Fruit fly (Drosophila melanogaster) whole organism, embryonic: ENCODE data around the gene CG14113.

Experiments used
- Aef1 ChIP-seq: fragments of 200-800 bp; sonication (Bioruptor generic); IDR thresholded peaks from 3 replicates; pipeline ENCODE4 v1.3.6; 2022; ENCODE audit warnings: missing biosample characterization, missing genetic modification characterization
- Atf3 ChIP-seq: fragments of 200-800 bp; sonication (Bioruptor generic); optimal IDR thresholded peaks from 3 replicates; lab custom pipeline; 2016; ENCODE audit warnings: missing biosample characterization, missing genetic modification characterization
- Awh ChIP-seq: fragments of 200-800 bp; sonication (Bioruptor generic); IDR thresholded peaks from 2 replicates; pipeline ENCODE4, ENCODE4 v1.3.6; 2022; ENCODE audit warnings: missing biosample characterization, missing genetic modification characterization
- CG11247 ChIP-seq: fragments of 200-800 bp; sonication (Bioruptor generic); IDR thresholded peaks from 2 replicates; pipeline ENCODE4 v1.3.6; 2022; ENCODE audit warnings: missing biosample characterization, missing genetic modification characterization
- CG12299 ChIP-seq: fragments of 200-800 bp; sonication (Bioruptor generic); optimal IDR thresholded peaks from 2 replicates; lab custom pipeline; 2018; ENCODE audit warnings: missing biosample characterization, mild to moderate bottlenecking, missing genetic modification characterization
- CG1233 ChIP-seq: fragments of 200-800 bp; sonication (Bioruptor generic); optimal IDR thresholded peaks from 4 replicates; lab custom pipeline; 2018; ENCODE audit warnings: missing biosample characterization, mild to moderate bottlenecking, missing genetic modification characterization
- CG1602 ChIP-seq: fragments of 200-800 bp; sonication (Bioruptor generic); optimal IDR thresholded peaks from 3 replicates; lab custom pipeline; 2016; ENCODE audit warnings: missing biosample characterization, missing genetic modification characterization
- CG16815 ChIP-seq: fragments of 200-800 bp; sonication (Bioruptor generic); optimal IDR thresholded peaks from 3 replicates; lab custom pipeline; 2017; ENCODE audit warnings: missing biosample characterization, mild to moderate bottlenecking, missing genetic modification characterization
- CG33557 ChIP-seq: fragments of 200-800 bp; sonication (Bioruptor generic); optimal IDR thresholded peaks from 2 replicates; lab custom pipeline; 2019; ENCODE audit warnings: missing biosample characterization, mild to moderate bottlenecking, missing genetic modification characterization, moderate library complexity
- CG3847 ChIP-seq: fragments of 200-800 bp; sonication (Bioruptor generic); IDR thresholded peaks from 2 replicates; pipeline ENCODE4 v1.3.6; 2022; ENCODE audit warnings: missing biosample characterization, missing genetic modification characterization
- CG4730 ChIP-seq: fragments of 200-800 bp; sonication (Bioruptor generic); IDR thresholded peaks from 2 replicates; pipeline ENCODE4 v1.3.6; 2022; ENCODE audit warnings: missing biosample characterization, missing genetic modification characterization
- CG5245 ChIP-seq: fragments of 200-800 bp; sonication (Bioruptor generic); optimal IDR thresholded peaks from 3 replicates; lab custom pipeline; 2016; ENCODE audit warnings: missing biosample characterization, missing genetic modification characterization
- CG5953 ChIP-seq: fragments of 200-800 bp; sonication (Bioruptor generic); IDR thresholded peaks from 2 replicates; pipeline ENCODE4 v1.3.6; 2022; ENCODE audit warnings: missing biosample characterization, missing genetic modification characterization
- CG7271 ChIP-seq: fragments of 200-800 bp; sonication (Bioruptor generic); optimal IDR thresholded peaks from 2 replicates; lab custom pipeline; 2018; ENCODE audit warnings: missing biosample characterization, mild to moderate bottlenecking, missing genetic modification characterization, moderate library complexity
- CG7372 ChIP-seq: fragments of 200-800 bp; sonication (Bioruptor generic); IDR thresholded peaks from 2 replicates; pipeline ENCODE4 v1.3.6; 2022; ENCODE audit warnings: missing biosample characterization, missing genetic modification characterization
- CG7839 ChIP-seq: fragments of 200-800 bp; sonication (Bioruptor generic); optimal IDR thresholded peaks from 3 replicates; lab custom pipeline; 2018; ENCODE audit warnings: missing biosample characterization, mild to moderate bottlenecking, missing genetic modification characterization, moderate library complexity
- CG8924 ChIP-seq: fragments of 200-800 bp; optimal IDR thresholded peaks from 3 replicates; lab custom pipeline; 2019; ENCODE audit warnings: missing biosample characterization, mild to moderate bottlenecking, missing genetic modification characterization, moderate library complexity
- CG9797 ChIP-seq: fragments of 200-800 bp; sonication (Bioruptor generic); optimal IDR thresholded peaks from 3 replicates; lab custom pipeline; 2018; ENCODE audit warnings: missing biosample characterization, mild to moderate bottlenecking, missing genetic modification characterization
- CrebB ChIP-seq: fragments of 200-800 bp; sonication (Bioruptor generic); optimal IDR thresholded peaks from 3 replicates; lab custom pipeline; 2018; ENCODE audit warnings: missing biosample characterization, mild to moderate bottlenecking, missing genetic modification characterization
- Dbx ChIP-seq: fragments of 200-800 bp; sonication (Bioruptor generic); IDR thresholded peaks from 3 replicates; pipeline ENCODE4 v1.3.6; 2022; ENCODE audit warnings: missing biosample characterization, missing genetic modification characterization
- Dek ChIP-seq: fragments of 200-800 bp; sonication (Bioruptor generic); optimal IDR thresholded peaks from 3 replicates; lab custom pipeline; 2019; ENCODE audit warnings: missing biosample characterization, mild to moderate bottlenecking, missing genetic modification characterization, moderate library complexity
- E2f1 ChIP-seq: fragments of 200-800 bp; sonication (Bioruptor generic); IDR thresholded peaks from 2 replicates; pipeline ENCODE4 v1.3.6; 2022; ENCODE audit warnings: missing biosample characterization, missing genetic modification characterization
- HHEX ChIP-seq: fragments of 200-800 bp; sonication (Bioruptor generic); optimal IDR thresholded peaks from 3 replicates; lab custom pipeline; 2017; ENCODE audit warnings: missing biosample characterization, mild to moderate bottlenecking, missing genetic modification characterization, missing genetic modification reagents
- Hr3 ChIP-seq: fragments of 200-800 bp; sonication (Bioruptor generic); optimal IDR thresholded peaks from 3 replicates; lab custom pipeline; 2016; ENCODE audit warnings: missing biosample characterization, missing genetic modification characterization
- Lhr ChIP-seq: fragments of 200-800 bp; sonication (Bioruptor generic); optimal IDR thresholded peaks from 3 replicates; lab custom pipeline; 2017; ENCODE audit warnings: mild to moderate bottlenecking, missing biosample characterization, missing genetic modification reagents, missing genetic modification characterization
- Neu2 ChIP-seq: fragments of 200-800 bp; sonication (Bioruptor generic); optimal IDR thresholded peaks from 3 replicates; lab custom pipeline; 2016; ENCODE audit warnings: missing biosample characterization, missing genetic modification characterization, borderline replicate concordance
- Tbp ChIP-seq: fragments of >200 bp; optimal IDR thresholded peaks from 2 replicates; lab custom pipeline; 2018; ENCODE audit warnings: missing biosample characterization, missing genetic modification characterization
- Trl ChIP-seq, 3 experiments: fragments of >200 bp in 2 of 3; fragments of 200-800 bp in 1 of 3; sonication (Bioruptor generic) in 1 of 3; optimal IDR thresholded peaks; 2 replicates in 1 of 3; 3 replicates in 2 of 3; lab custom pipeline; 2016 to 2017; ENCODE audit warnings: missing biosample characterization in 1 of 3, missing genetic modification characterization in 1 of 3
- caup ChIP-seq: fragments of 200-800 bp; sonication (Bioruptor generic); optimal IDR thresholded peaks from 3 replicates; lab custom pipeline; 2017; ENCODE audit warnings: missing biosample characterization, mild to moderate bottlenecking, missing genetic modification characterization, moderate library complexity; ENCODE audit not compliant: severe bottlenecking
- corto ChIP-seq: fragments of 200-800 bp; sonication (Bioruptor generic); optimal IDR thresholded peaks from 2 replicates; lab custom pipeline; 2016; ENCODE audit warnings: missing biosample characterization, mild to moderate bottlenecking, missing genetic modification characterization, moderate library complexity
- danr ChIP-seq: fragments of 200-800 bp; sonication (Bioruptor generic); IDR thresholded peaks from 2 replicates; pipeline ENCODE4 v1.3.6; 2022; ENCODE audit warnings: missing biosample characterization, missing genetic modification characterization
- dati ChIP-seq: fragments of 200-800 bp; sonication (Bioruptor generic); IDR thresholded peaks from 2 replicates; pipeline ENCODE4 v1.3.6; 2022; ENCODE audit warnings: missing biosample characterization, missing genetic modification characterization
- dimm ChIP-seq: fragments of 200-800 bp; sonication (Bioruptor generic); IDR thresholded peaks from 2 replicates; pipeline ENCODE4 v1.3.6; 2022; ENCODE audit warnings: missing biosample characterization, missing genetic modification characterization
- dpn ChIP-seq, 2 experiments: fragments of 200-800 bp; sonication (Bioruptor generic); optimal IDR thresholded peaks; 3 replicates each; lab custom pipeline; 2016; ENCODE audit warnings: missing biosample characterization in 2 of 2, missing genetic modification characterization in 2 of 2
- fd102C ChIP-seq: fragments of 200-800 bp; sonication (Bioruptor generic); optimal IDR thresholded peaks from 2 replicates; lab custom pipeline; 2018; ENCODE audit warnings: missing biosample characterization, mild to moderate bottlenecking, missing genetic modification characterization, moderate library complexity
- ind ChIP-seq: fragments of 200-800 bp; sonication (Bioruptor generic); optimal IDR thresholded peaks from 3 replicates; lab custom pipeline; 2016; ENCODE audit warnings: missing biosample characterization, missing genetic modification characterization
- inv ChIP-seq: fragments of 200-800 bp; sonication (Bioruptor generic); IDR thresholded peaks from 2 replicates; pipeline ENCODE4 v1.3.6; 2022; ENCODE audit warnings: missing biosample characterization, missing genetic modification characterization; ENCODE audit not compliant: partially characterized antibody
- lab ChIP-seq: fragments of 200-800 bp; sonication (Bioruptor generic); optimal IDR thresholded peaks from 3 replicates; lab custom pipeline; 2017; ENCODE audit warnings: missing biosample characterization, missing genetic modification characterization, mild to moderate bottlenecking, moderate library complexity, missing genetic modification reagents
- mld ChIP-seq: fragments of 200-800 bp; sonication (Bioruptor generic); IDR thresholded peaks from 3 replicates; pipeline ENCODE4 v1.3.6; 2022; ENCODE audit warnings: missing biosample characterization, missing genetic modification characterization; ENCODE audit not compliant: partially characterized antibody
- nau ChIP-seq: fragments of 200-800 bp; sonication (Bioruptor generic); optimal IDR thresholded peaks from 3 replicates; lab custom pipeline; 2017; ENCODE audit warnings: missing biosample characterization, mild to moderate bottlenecking, missing genetic modification characterization, missing genetic modification reagents
- otp ChIP-seq: fragments of 200-800 bp; sonication (Bioruptor generic); IDR thresholded peaks from 3 replicates; pipeline ENCODE4, ENCODE4 v1.3.6; 2022; ENCODE audit warnings: missing biosample characterization, missing genetic modification characterization
- prd ChIP-seq, 3 experiments: fragments of >200 bp in 2 of 3; fragments of 200-800 bp in 1 of 3; sonication (Bioruptor generic) in 1 of 3; optimal IDR thresholded peaks in 2 of 3; IDR thresholded peaks in 1 of 3; 2 replicates in 2 of 3; 3 replicates in 1 of 3; pipeline versions ENCODE4 v1.3.6 to Lab custom; 2017 to 2022; ENCODE audit warnings: missing biosample characterization in 1 of 3, missing genetic modification characterization in 1 of 3
- sens ChIP-seq: fragments of 200-800 bp; sonication (Bioruptor generic); peaks from one replicate; lab custom pipeline; 2016; ENCODE audit warnings: missing biosample characterization, missing genetic modification characterization
- sisA ChIP-seq: fragments of 200-800 bp; sonication (Bioruptor generic); IDR thresholded peaks from 2 replicates; pipeline ENCODE4 v1.3.6; 2022; ENCODE audit warnings: missing biosample characterization, missing genetic modification characterization
- tgo ChIP-seq: fragments of 200-800 bp; sonication (Bioruptor generic); IDR thresholded peaks from 3 replicates; pipeline ENCODE4 v1.3.6; 2022; ENCODE audit warnings: missing biosample characterization, missing genetic modification characterization
- toy ChIP-seq: fragments of 200-800 bp; sonication (Bioruptor generic); IDR thresholded peaks from 2 replicates; pipeline ENCODE4 v1.3.6; 2022; ENCODE audit warnings: missing biosample characterization, missing genetic modification characterization
- trh ChIP-seq: fragments of 200-800 bp; sonication (Bioruptor generic); optimal IDR thresholded peaks from 2 replicates; lab custom pipeline; 2016; ENCODE audit warnings: missing biosample characterization, missing genetic modification characterization
- wdn ChIP-seq: fragments of 200-800 bp; sonication (Bioruptor generic); IDR thresholded peaks from 2 replicates; pipeline ENCODE4 v1.3.6; 2022; ENCODE audit warnings: missing biosample characterization, missing genetic modification characterization

The CG14113 gene

dm6 chr3L:13356084-13356693, 27.3 kb downstream of the CG14113 start, which contains the start of gene Nplp2 (continued):
- TF ChIP-seq dimm (0 out of 2 replicates have a peak, but pooled peaks have one; percentile 13), dati (GFP tag; lab: Robert Waterston, UW) (peak; percentile 25; the same call in 1 of the 2 replicates), CG11247 (GFP tag; lab: Robert Waterston, UW) (peak; percentile 40; the same call in 1 of the 2 replicates), Dek (tag; lab: Kevin White, UChicago) (peak; percentile 47), CG1233 (GFP tag; lab: Kevin White, UChicago) (peak; percentile 53), Dbx (GFP tag; lab: Robert Waterston, UW) (peak; percentile 33; the same call in 2 of the 3 replicates), Tbp (GFP tag; lab: Kevin White, UChicago) (no peak), CG4730 (GFP tag; lab: Robert Waterston, UW) (peak; percentile 58), wdn (GFP tag; lab: Robert Waterston, UW) (peak; percentile 60; the same call in 1 of the 2 replicates), CG8924 (peak; percentile 53), otp (GFP tag; lab: Robert Waterston, UW) (peak; percentile 45; the same call in 1 of the 3 replicates), CG12299 (tag; lab: Kevin White, UChicago) (peak; percentile 47), Aef1 (GFP tag; lab: Robert Waterston, UW) (peak; percentile 49), E2f1 (peak; percentile 39), CG7271 (tag; lab: Kevin White, UChicago) (no peak), toy (no peak), Neu2 (GFP tag; lab: Kevin White, UChicago) (no peak), CG7839 (tag; lab: Kevin White, UChicago) (peak; percentile 80), Awh (GFP tag; lab: Robert Waterston, UW) (no peak), ind (peak; percentile 22), danr (GFP tag; lab: Robert Waterston, UW) (peak; percentile 16; the same call in 1 of the 2 replicates), sisA (GFP tag; lab: Robert Waterston, UW) (peak; percentile 32; the same call in 1 of the 2 replicates), CG1602 (peak; percentile 40), Hr3 (GFP tag; lab: Kevin White, UChicago) (peak; percentile 38), CG7372 (peak; percentile 69), prd (optimal IDR thresholded peaks at IDR 0.05; lab: Kevin White, UChicago) (no peak), prd (GFP tag; IDR thresholded peaks at IDR 0.05; lab: Robert Waterston, UW) (peak; percentile 73), fd102C (GFP tag; lab: Kevin White, UChicago) (no peak), dpn (GFP tag; optimal IDR thresholded peaks at IDR 0.05; lab: Kevin White, UChicago) (peak in 1 of 2 experiments; percentile 52), lab (peak; percentile 54), CG5245 (peak; percentile 4), mld (GFP tag; lab: Robert Waterston, UW) (no peak), trh (GFP tag; lab: Kevin White, UChicago) (peak; percentile 14), CG5953 (GFP tag; lab: Robert Waterston, UW) (no peak), nau (GFP tag; lab: Kevin White, UChicago) (peak; percentile 8), CG9797 (GFP tag; lab: Kevin White, UChicago) (no peak), Lhr (no peak), sens (peak; percentile 79), HHEX (peak; percentile 39), CG16815 (GFP tag; lab: Kevin White, UChicago) (peak; percentile 22), CG3847 (GFP tag; lab: Robert Waterston, UW) (peak; percentile 69), Trl (optimal IDR thresholded peaks at IDR 0.05; lab: Kevin White, UChicago) (no peak), Trl (GFP tag; optimal IDR thresholded peaks at IDR 0.05; lab: Kevin White, UChicago) (no peak), CrebB (tag; lab: Kevin White, UChicago) (no peak), tgo (GFP tag; lab: Robert Waterston, UW) (peak; percentile 63; the same call in 2 of the 3 replicates), CG33557 (no peak), corto (GFP tag; lab: Kevin White, UChicago) (no peak), inv (GFP tag; lab: Robert Waterston, UW) (no peak), caup (GFP tag; lab: Kevin White, UChicago) (peak; percentile 19), Atf3 (GFP tag; lab: Kevin White, UChicago) (no peak)
